Fruit fly (Drosophila melanogaster) whole organism, prepupa: ENCODE results near the gene Ankrd49.

Source experiments
- CG11762 ChIP-seq: fragments of 200-800 bp; sonication (Bioruptor generic); optimal IDR thresholded peaks from 3 replicates; lab custom pipeline; 2016; ENCODE audit warnings: missing biosample characterization, missing genetic modification characterization; ENCODE audit not compliant: insufficient read depth
- CG15336 ChIP-seq: fragments of 200-800 bp; sonication (Bioruptor generic); IDR thresholded peaks from 2 replicates; pipeline ENCODE4 v1.3.6; 2022; ENCODE audit warnings: missing biosample characterization, missing genetic modification characterization
- CG16779 ChIP-seq: fragments of 200-800 bp; sonication (Bioruptor generic); optimal IDR thresholded peaks from 3 replicates; lab custom pipeline; 2017; ENCODE audit warnings: missing biosample characterization, mild to moderate bottlenecking, missing genetic modification characterization
- CG32006 ChIP-seq: fragments of 200-800 bp; sonication (Bioruptor generic); optimal IDR thresholded peaks from 3 replicates; lab custom pipeline; 2017; ENCODE audit warnings: missing biosample characterization, mild to moderate bottlenecking, missing genetic modification characterization
- CG8319 ChIP-seq: fragments of 200-800 bp; sonication (Bioruptor generic); optimal IDR thresholded peaks from 3 replicates; lab custom pipeline; 2016; ENCODE audit warnings: missing biosample characterization, missing genetic modification characterization
- Ets96B ChIP-seq: fragments of 200-800 bp; optimal IDR thresholded peaks from 2 replicates; lab custom pipeline; 2019; ENCODE audit warnings: missing biosample characterization, mild to moderate bottlenecking, missing genetic modification characterization, moderate library complexity
- OdsH ChIP-seq: fragments of 200-800 bp; sonication (Bioruptor generic); optimal IDR thresholded peaks from 3 replicates; lab custom pipeline; 2016; ENCODE audit warnings: missing biosample characterization, missing genetic modification characterization
- Smox ChIP-seq: fragments of 200-800 bp; sonication (Bioruptor generic); optimal IDR thresholded peaks from 3 replicates; lab custom pipeline; 2016; ENCODE audit warnings: missing biosample characterization, missing genetic modification characterization
- esn ChIP-seq: fragments of 200-800 bp; sonication (Bioruptor generic); optimal IDR thresholded peaks from 2 replicates; lab custom pipeline; 2016; ENCODE audit warnings: missing biosample characterization, mild to moderate bottlenecking, missing genetic modification characterization, moderate library complexity
- pdm3 ChIP-seq: fragments of 200-800 bp; sonication (Bioruptor generic); optimal IDR thresholded peaks from 3 replicates; lab custom pipeline; 2016; ENCODE audit warnings: missing biosample characterization, missing genetic modification characterization

- no peak for TF ChIP-seq CG15336 (GFP tag; lab: Robert Waterston, UW)
- no peak for TF ChIP-seq CG11762 (GFP tag; lab: Kevin White, UChicago)
- no peak for TF ChIP-seq pdm3 (GFP tag; lab: Kevin White, UChicago)
- TF ChIP-seq esn: no peak
- TF ChIP-seq CG16779 (tag; lab: Kevin White, UChicago): no peak
- TF ChIP-seq OdsH: no peak
- no peak for TF ChIP-seq Ets96B (tag; lab: Kevin White, UChicago)
- no peak for TF ChIP-seq CG8319 (GFP tag; lab: Kevin White, UChicago)
- TF ChIP-seq Smox: no peak
- no peak for TF ChIP-seq CG32006 (GFP tag; lab: Kevin White, UChicago)
Measured at dm6 chr2L:15038339-15039308, 31.4 kb upstream of the Ankrd49 start, which contains the start of gene CIAPIN1.
